Worm (Caenorhabditis elegans) whole organism, L4 larva: Measurements from ENCODE around the gene gst-28.

ENCODE experiments used
- F44E2.7 ChIP-seq: fragments of 200-800 bp; sonication (Bioruptor generic); IDR thresholded peaks from 2 replicates; pipeline ENCODE4 v2.1.2; 2022; ENCODE audit warnings: missing genetic modification characterization, missing compliant biosample characterization
- ZK546.5 ChIP-seq, 2 experiments: sonication (generic microtip); optimal IDR thresholded peaks; 2 replicates each; lab custom pipeline; 2017; ENCODE audit warnings: missing biosample characterization in 2 of 2, missing genetic modification characterization in 2 of 2
- aha-1 ChIP-seq: fragments of 150-350 bp; peaks from one replicate; lab custom pipeline; 2014; ENCODE audit warnings: missing biosample characterization, missing genetic modification characterization
- ama-1 ChIP-seq: fragments of 150-350 bp; optimal IDR thresholded peaks from 2 replicates; lab custom pipeline; 2014; ENCODE audit warnings: inconsistent platforms, mixed read lengths
- ceh-20 ChIP-seq: fragments of 200-800 bp; sonication (Bioruptor generic); IDR thresholded peaks from 2 replicates; pipeline ENCODE4 v1.3.6; 2022; ENCODE audit warnings: missing genetic modification reagents, missing genetic modification characterization, missing compliant biosample characterization
- daf-16 ChIP-seq, 3 experiments: sonication (generic microtip); optimal IDR thresholded peaks; 2 replicates each; lab custom pipeline; 2016 to 2017; ENCODE audit warnings: missing genetic modification characterization in 3 of 3, missing genetic modification reagents in 3 of 3, mild to moderate bottlenecking in 2 of 3, missing compliant biosample characterization in 2 of 3, missing biosample characterization in 1 of 3, moderate library complexity in 1 of 3
- dmd-6 ChIP-seq: fragments of 200-800 bp; sonication (Bioruptor generic); IDR thresholded peaks from 2 replicates; pipeline ENCODE4 v1.3.6; 2022; ENCODE audit warnings: missing genetic modification reagents, missing genetic modification characterization, missing compliant biosample characterization
- dpl-1 ChIP-seq: fragments of 150-350 bp; optimal IDR thresholded peaks from 2 replicates; lab custom pipeline; 2014; ENCODE audit warnings: missing biosample characterization, missing genetic modification reagents, missing genetic modification characterization
- dve-1 ChIP-seq: sonication (generic microtip); optimal IDR thresholded peaks from 2 replicates; lab custom pipeline; 2017; ENCODE audit warnings: antibody characterized with exemption, mild to moderate bottlenecking, missing genetic modification characterization, missing compliant biosample characterization; ENCODE audit not compliant: insufficient read depth
- hlh-11 ChIP-seq: fragments of 200-800 bp; sonication (Bioruptor generic); optimal IDR thresholded peaks from 2 replicates; lab custom pipeline; 2018; ENCODE audit warnings: mild to moderate bottlenecking, missing genetic modification characterization, missing compliant biosample characterization
- hlh-30 ChIP-seq: sonication (generic microtip); optimal IDR thresholded peaks from 2 replicates; lab custom pipeline; 2017; ENCODE audit warnings: antibody characterized with exemption, mild to moderate bottlenecking, missing genetic modification characterization, missing compliant biosample characterization; ENCODE audit not compliant: insufficient read depth
- hmg-1.1 ChIP-seq: fragments of 200-800 bp; sonication (Bioruptor generic); IDR thresholded peaks from 2 replicates; pipeline ENCODE4 v1.3.6; 2022; ENCODE audit warnings: missing genetic modification reagents, missing genetic modification characterization, missing compliant biosample characterization
- lim-7 ChIP-seq: fragments of 200-800 bp; sonication (Bioruptor generic); IDR thresholded peaks from 2 replicates; pipeline ENCODE4 v1.3.6; 2022; ENCODE audit warnings: missing genetic modification characterization, missing compliant biosample characterization
- lin-38 ChIP-seq: fragments of 200-800 bp; sonication (Bioruptor generic); IDR thresholded peaks from 2 replicates; pipeline ENCODE4 v1.3.6; 2022; ENCODE audit warnings: missing genetic modification reagents, missing genetic modification characterization, missing compliant biosample characterization
- lsy-2 ChIP-seq, 2 experiments: fragments of 150-350 bp in 1 of 2; sonication (generic microtip) in 1 of 2; optimal IDR thresholded peaks; 2 replicates each; lab custom pipeline; 2014 to 2017; ENCODE audit warnings: missing biosample characterization in 2 of 2, missing genetic modification characterization in 2 of 2
- madf-9 ChIP-seq: fragments of 200-800 bp; sonication (Bioruptor generic); conservative IDR thresholded peaks from 2 replicates; pipeline ENCODE4 v1.3.6; 2022; ENCODE audit warnings: missing genetic modification reagents, missing genetic modification characterization, missing compliant biosample characterization
- mdl-1 ChIP-seq, 2 experiments: fragments of 150-350 bp in 1 of 2; sonication (generic microtip) in 1 of 2; optimal IDR thresholded peaks; 2 replicates each; lab custom pipeline; 2014 to 2017; ENCODE audit warnings: missing biosample characterization in 2 of 2, missing genetic modification characterization in 2 of 2
- mdt-29 ChIP-seq: fragments of 200-800 bp; sonication (Bioruptor generic); IDR thresholded peaks from 2 replicates; pipeline ENCODE4 v1.3.6; 2022; ENCODE audit warnings: missing genetic modification reagents, missing genetic modification characterization, missing compliant biosample characterization
- mep-1 ChIP-seq: fragments of 150-350 bp; sonication (generic microtip); optimal IDR thresholded peaks from 3 replicates; lab custom pipeline; 2014; ENCODE audit warnings: missing biosample characterization, missing genetic modification characterization
- mes-2 ChIP-seq: sonication (generic microtip); optimal IDR thresholded peaks from 2 replicates; lab custom pipeline; 2016; ENCODE audit warnings: missing genotype, mild to moderate bottlenecking, missing genetic modification characterization, missing compliant biosample characterization; ENCODE audit not compliant: poor library complexity, severe bottlenecking
- mxl-2 ChIP-seq: fragments of 200-800 bp; sonication (Bioruptor generic); conservative IDR thresholded peaks from 2 replicates; pipeline ENCODE4 v1.3.6; 2022; ENCODE audit warnings: missing genetic modification reagents, missing genetic modification characterization, missing compliant biosample characterization
- nhr-10 ChIP-seq: fragments of 150-350 bp; optimal IDR thresholded peaks from 2 replicates; lab custom pipeline; 2014; ENCODE audit warnings: missing biosample characterization, missing genetic modification characterization
- nhr-237 ChIP-seq: sonication (generic microtip); optimal IDR thresholded peaks from 2 replicates; lab custom pipeline; 2017; ENCODE audit warnings: missing biosample characterization, missing genetic modification characterization
- nhr-25 ChIP-seq: sonication (generic microtip); optimal IDR thresholded peaks from 2 replicates; lab custom pipeline; 2017; ENCODE audit warnings: missing genetic modification characterization, mild to moderate bottlenecking, missing compliant biosample characterization, antibody characterized with exemption, moderate library complexity, borderline replicate concordance; ENCODE audit not compliant: insufficient read depth
- nhr-28 ChIP-seq: fragments of 150-350 bp; optimal IDR thresholded peaks from 2 replicates; lab custom pipeline; 2014; ENCODE audit warnings: missing biosample characterization, missing genetic modification characterization
- nhr-42 ChIP-seq: fragments of 200-800 bp; sonication (Bioruptor generic); IDR thresholded peaks from 2 replicates; pipeline ENCODE4 v1.3.6; 2022; ENCODE audit warnings: missing genetic modification characterization, missing compliant biosample characterization
- nhr-77 ChIP-seq: fragments of 150-350 bp; optimal IDR thresholded peaks from 2 replicates; lab custom pipeline; 2014; ENCODE audit warnings: missing biosample characterization, missing genetic modification characterization
- pqm-1 ChIP-seq: sonication (generic microtip); optimal IDR thresholded peaks from 2 replicates; lab custom pipeline; 2017; ENCODE audit warnings: missing biosample characterization, missing genetic modification characterization
- rbr-2 ChIP-seq: sonication (generic microtip); optimal IDR thresholded peaks from 2 replicates; lab custom pipeline; 2016; ENCODE audit warnings: missing genotype, missing genetic modification characterization, missing compliant biosample characterization
- saeg-2 ChIP-seq: fragments of 200-800 bp; sonication (Bioruptor generic); IDR thresholded peaks from 2 replicates; pipeline ENCODE4 v1.3.6; 2022; ENCODE audit warnings: missing genetic modification reagents, missing genetic modification characterization, missing compliant biosample characterization
- set-16 ChIP-seq: fragments of 200-800 bp; sonication (Bioruptor generic); IDR thresholded peaks from 2 replicates; pipeline ENCODE4 v1.3.6; 2022; ENCODE audit warnings: missing genetic modification reagents, missing genetic modification characterization, missing compliant biosample characterization
- snpc-4 ChIP-seq: fragments of 150-350 bp; optimal IDR thresholded peaks from 2 replicates; lab custom pipeline; 2014; ENCODE audit warnings: missing biosample characterization, missing genetic modification characterization
- spr-1 ChIP-seq: sonication (generic microtip); optimal IDR thresholded peaks from 2 replicates; lab custom pipeline; 2016; ENCODE audit warnings: mild to moderate bottlenecking, missing genetic modification characterization, missing compliant biosample characterization
- unc-62 ChIP-seq, 3 experiments: fragments of 150-350 bp in 1 of 3; sonication (generic microtip); optimal IDR thresholded peaks in 2 of 3; peaks in 1 of 3; 1 replicate in 1 of 3; 2 replicates in 2 of 3; lab custom pipeline; 2014 to 2017; ENCODE audit warnings: missing biosample characterization in 3 of 3, missing genetic modification characterization in 3 of 3, missing genetic modification reagents in 3 of 3, missing genotype in 1 of 3
- vab-7 ChIP-seq: fragments of 200-800 bp; sonication (Bioruptor generic); IDR thresholded peaks from 2 replicates; pipeline ENCODE4 v1.3.6; 2022; ENCODE audit warnings: missing genetic modification reagents, missing genetic modification characterization, missing compliant biosample characterization
- zfp-2 ChIP-seq: sonication (generic microtip); optimal IDR thresholded peaks from 2 replicates; lab custom pipeline; 2016; ENCODE audit warnings: mild to moderate bottlenecking, missing genetic modification characterization, missing compliant biosample characterization

The gst-28 gene

ce11 chrII:15167340-15167739, at the start of gene gst-28:
TSS of gene gst-28 (minus strand) at chrII:15167577.
- no peak for TF ChIP-seq nhr-10 (tag; lab: Kevin White, UChicago)
- TF ChIP-seq rbr-2 (tag; lab: Kevin White, UChicago) = no peak
- TF ChIP-seq ama-1 (lab: Kevin White, UChicago) = no peak
- peak; percentile 40; the same call in 1 of the 2 replicates for TF ChIP-seq dmd-6 (GFP tag; lab: Robert Waterston, UW)
- TF ChIP-seq dpl-1 (GFP tag; lab: Kevin White, UChicago) = no peak
- TF ChIP-seq set-16 (GFP tag; lab: Robert Waterston, UW) = no peak
- 0 out of 2 replicates have a peak, but pooled peaks have one; percentile 25 for TF ChIP-seq saeg-2 (GFP tag; lab: Robert Waterston, UW)
- TF ChIP-seq pqm-1 (tag; lab: Kevin White, UChicago) = peak; percentile 13
- TF ChIP-seq mxl-2 (GFP tag; lab: Robert Waterston, UW) = no peak
- peak; percentile 6 for TF ChIP-seq hlh-30 (tag; lab: Kevin White, UChicago)
- peak; percentile 20 for TF ChIP-seq dve-1 (tag; lab: Kevin White, UChicago)
- TF ChIP-seq hlh-11 (tag; lab: Kevin White, UChicago) = peak; percentile 7
- peak; percentile 52 for TF ChIP-seq nhr-77
- TF ChIP-seq ceh-20 = no peak
- no peak for TF ChIP-seq daf-16 (GFP tag; optimal IDR thresholded peaks at IDR 0.05; lab: Kevin White, UChicago)
- peak; percentile 66 for TF ChIP-seq daf-16 (tag; optimal IDR thresholded peaks at IDR 0.05; lab: Kevin White, UChicago)

- TF ChIP-seq lin-38 (GFP tag; lab: Robert Waterston, UW) (no peak), set-16 (GFP tag; lab: Robert Waterston, UW) (no peak), F44E2.7 (GFP tag; lab: Robert Waterston, UW) (no peak), nhr-77 (no peak), mes-2 (tag; lab: Kevin White, UChicago) (peak; percentile 21), nhr-42 (GFP tag; lab: Robert Waterston, UW) (0 out of 2 replicates have a peak, but pooled peaks have one; percentile 25), ZK546.5 (tag; optimal IDR thresholded peaks at IDR 0.05; lab: Kevin White, UChicago) (no peak), zfp-2 (tag; lab: Kevin White, UChicago) (no peak), snpc-4 (tag; lab: Kevin White, UChicago) (no peak), hmg-1.1 (GFP tag; lab: Robert Waterston, UW) (0 out of 2 replicates have a peak, but pooled peaks have one; percentile 27), mep-1 (peak; percentile 13), lim-7 (GFP tag; lab: Robert Waterston, UW) (no peak)
These were observed 46.4 kb upstream of the gst-28 start for ce11 chrII:15213732-15214131.

ce11 chrII:15212260-15212914, 45.0 kb upstream of the gst-28 start:
- TF ChIP-seq unc-62 (GFP tag; optimal IDR thresholded peaks at IDR 0.05 in 1 of 2; lab: Kevin White, UChicago) (peak in 1 of 2 experiments; percentile 89), unc-62 (tag; optimal IDR thresholded peaks at IDR 0.05; lab: Kevin White, UChicago) (no peak), ama-1 (lab: Kevin White, UChicago) (peak; percentile 76), vab-7 (GFP tag; lab: Robert Waterston, UW) (no peak), mdl-1 (tag; optimal IDR thresholded peaks at IDR 0.05; lab: Kevin White, UChicago) (peak in 1 of 2 experiments; percentile 28), nhr-237 (tag; lab: Kevin White, UChicago) (no peak), nhr-25 (tag; lab: Kevin White, UChicago) (peak; percentile 27), nhr-10 (tag; lab: Kevin White, UChicago) (peak; percentile 56), dmd-6 (GFP tag; lab: Robert Waterston, UW) (0 out of 2 replicates have a peak, but pooled peaks have one; percentile 6), mdt-29 (no peak), hlh-11 (tag; lab: Kevin White, UChicago) (peak; percentile 63), mep-1 (peak; percentile 54), lsy-2 (tag; optimal IDR thresholded peaks at IDR 0.05; lab: Kevin White, UChicago) (peak in 1 of 2 experiments; percentile 19), nhr-28 (tag; lab: Kevin White, UChicago) (peak; percentile 61), spr-1 (tag; lab: Kevin White, UChicago) (no peak), madf-9 (GFP tag; lab: Robert Waterston, UW) (peak; percentile 32; the same call in 1 of the 2 replicates), set-16 (GFP tag; lab: Robert Waterston, UW) (peak; percentile 12; the same call in 1 of the 2 replicates), hlh-30 (tag; lab: Kevin White, UChicago) (peak; percentile 71), aha-1 (peak; percentile 99)
